Worm (Caenorhabditis elegans): ENCODE data around the gene clc-1.

The clc-1 gene

ce11 chrX:11093985-11094593 lies 46.8 kb downstream of the clc-1 start (continued):
- TF ChIP-seq hlh-17 (GFP tag; optimal IDR thresholded peaks at IDR 0.05; ENCODE audit: borderline replicate concordance) (no peak), ceh-63 (GFP tag; optimal IDR thresholded peaks at IDR 0.05) (peak; percentile 99), fos-1 (tag; optimal IDR thresholded peaks at IDR 0.05) (peak; percentile 100), nhr-85 (tag) (peak; percentile 99), nhr-76 (tag; optimal IDR thresholded peaks at IDR 0.05) (peak; percentile 97), pag-3 (tag; optimal IDR thresholded peaks at IDR 0.05; ENCODE audit: borderline replicate concordance, insufficient read depth) (peak; percentile 77), ces-1 (GFP tag; optimal IDR thresholded peaks at IDR 0.05) (peak; percentile 98), ztf-4 (tag; optimal IDR thresholded peaks at IDR 0.05) (peak; percentile 100), ceh-90 (tag; optimal IDR thresholded peaks at IDR 0.05) (peak; percentile 61), C34B4.2 (tag; optimal IDR thresholded peaks at IDR 0.05) (peak; percentile 70), snpc-4 (tag; optimal IDR thresholded peaks at IDR 0.05) (peak; percentile 94), aha-1 (tag; optimal IDR thresholded peaks at IDR 0.05) (peak; percentile 87), xbp-1 (tag; optimal IDR thresholded peaks at IDR 0.05) (peak; percentile 97), C16A3.4 (tag; optimal IDR thresholded peaks at IDR 0.05) (peak; percentile 100), snu-23 (GFP tag; optimal IDR thresholded peaks at IDR 0.05) (peak; percentile 100), nhr-71 (tag; optimal IDR thresholded peaks at IDR 0.05) (peak; percentile 99), unc-86 (tag; optimal IDR thresholded peaks at IDR 0.05) (peak; percentile 99), efl-1 (optimal IDR thresholded peaks at IDR 0.05) (peak; percentile 89 to 93), efl-1 (GFP tag; optimal IDR thresholded peaks at IDR 0.05 in 1 of 2) (peak; percentile 48 to 97), lin-14 (GFP tag; optimal IDR thresholded peaks at IDR 0.05) (peak; percentile 99), elt-3 (tag; optimal IDR thresholded peaks at IDR 0.05) (peak; percentile 87 to 100 (median 95)), pax-3 (tag; optimal IDR thresholded peaks at IDR 0.05) (peak; percentile 97), aly-2 (tag; optimal IDR thresholded peaks at IDR 0.05) (peak; percentile 96), dsc-1 (tag; optimal IDR thresholded peaks at IDR 0.05) (peak; percentile 100), grh-1 (GFP tag; IDR thresholded peaks at IDR 0.05) (peak; percentile 97), lir-3 (tag; optimal IDR thresholded peaks at IDR 0.05; ENCODE audit: poor library complexity) (peak; percentile 95), nhr-19 (GFP tag; conservative IDR thresholded peaks at IDR 0.05) (peak; percentile 99), lin-35 (GFP tag; optimal IDR thresholded peaks at IDR 0.05) (peak; percentile 83 to 94), F16B12.6 (tag; optimal IDR thresholded peaks at IDR 0.05) (peak; percentile 56), unc-30 (tag; optimal IDR thresholded peaks at IDR 0.05) (peak; percentile 100), lsy-2 (tag; optimal IDR thresholded peaks at IDR 0.05) (peak; percentile 96 to 97), unc-62 (GFP tag; optimal IDR thresholded peaks at IDR 0.05) (peak; percentile 85), jun-1 (tag; optimal IDR thresholded peaks at IDR 0.05) (peak; percentile 100), nhr-84 (tag; optimal IDR thresholded peaks at IDR 0.05) (peak; percentile 99), fkh-8 (tag; optimal IDR thresholded peaks at IDR 0.05) (peak; percentile 97), ztf-11 (tag; optimal IDR thresholded peaks at IDR 0.05) (peak; percentile 96 to 97), rnt-1 (tag; optimal IDR thresholded peaks at IDR 0.05) (peak; percentile 100), fkh-4 (tag; optimal IDR thresholded peaks at IDR 0.05; ENCODE audit: borderline replicate concordance) (peak; percentile 96), ceh-8 (GFP tag; optimal IDR thresholded peaks at IDR 0.05) (peak; percentile 100), unc-98 (GFP tag; IDR thresholded peaks at IDR 0.05) (peak; percentile 97), tbx-2 (tag; optimal IDR thresholded peaks at IDR 0.05) (peak; percentile 100), ceh-82 (tag; optimal IDR thresholded peaks at IDR 0.05) (peak; percentile 99 to 100 (median 100)), mep-1 (tag; optimal IDR thresholded peaks at IDR 0.05) (peak; percentile 100), lin-13 (GFP tag; optimal IDR thresholded peaks at IDR 0.05) (peak; percentile 98), nhr-237 (tag; optimal IDR thresholded peaks at IDR 0.05) (peak; percentile 98), ama-1 (optimal IDR thresholded peaks at IDR 0.05) (peak; percentile 57), vab-15 (tag; optimal IDR thresholded peaks at IDR 0.05) (peak; percentile 84), ceh-88 (GFP tag; IDR thresholded peaks at IDR 0.05) (peak; percentile 98), sox-4 (tag; optimal IDR thresholded peaks at IDR 0.05) (peak; percentile 99), egl-13 (tag; optimal IDR thresholded peaks at IDR 0.05) (peak; percentile 99), lin-15B (tag; optimal IDR thresholded peaks at IDR 0.05) (peak; percentile 3), C04F5.9 (tag; optimal IDR thresholded peaks at IDR 0.05) (peak; percentile 96)

Data from whole organism, L1 larva.